Fruit fly (Drosophila melanogaster) whole organism, embryonic: Measurements from ENCODE around the gene RpS5b.

Experiments
- Abd-B ChIP-seq: fragments of 200-800 bp; sonication (Bioruptor generic); optimal IDR thresholded peaks from 2 replicates; lab custom pipeline; 2018; ENCODE audit warnings: missing biosample characterization, mild to moderate bottlenecking, missing genetic modification characterization, moderate library complexity
- Adf1 ChIP-seq: fragments of 200-800 bp; sonication (Bioruptor generic); IDR thresholded peaks from 2 replicates; pipeline ENCODE4 v1.3.6; 2022; ENCODE audit warnings: missing biosample characterization, missing genetic modification characterization
- CG10431 ChIP-seq: fragments of 200-800 bp; sonication (Bioruptor generic); optimal IDR thresholded peaks from 3 replicates; lab custom pipeline; 2018; ENCODE audit warnings: missing biosample characterization, mild to moderate bottlenecking, missing genetic modification characterization
- CG10462 ChIP-seq: fragments of 200-800 bp; sonication (Bioruptor generic); optimal IDR thresholded peaks from 2 replicates; lab custom pipeline; 2016; ENCODE audit warnings: missing biosample characterization, missing genetic modification characterization
- CG11398 ChIP-seq: fragments of 200-800 bp; sonication (Bioruptor generic); optimal IDR thresholded peaks from 2 replicates; lab custom pipeline; 2016; ENCODE audit warnings: missing biosample characterization, missing genetic modification characterization
- CG13123 ChIP-seq: fragments of 200-800 bp; sonication (Bioruptor generic); optimal IDR thresholded peaks from 2 replicates; lab custom pipeline; 2016; ENCODE audit warnings: missing biosample characterization, missing genetic modification characterization
- CG15514 ChIP-seq: fragments of 200-800 bp; sonication (Bioruptor generic); optimal IDR thresholded peaks from 3 replicates; lab custom pipeline; 2017; ENCODE audit warnings: missing biosample characterization, missing genetic modification characterization, mild to moderate bottlenecking, moderate library complexity, missing genetic modification reagents
- CG1647 ChIP-seq: fragments of 200-800 bp; sonication (Bioruptor generic); optimal IDR thresholded peaks from 3 replicates; lab custom pipeline; 2016; ENCODE audit warnings: missing biosample characterization, missing genetic modification characterization
- CG18262 ChIP-seq: fragments of 200-800 bp; optimal IDR thresholded peaks from 3 replicates; lab custom pipeline; 2019; ENCODE audit warnings: missing biosample characterization, mild to moderate bottlenecking, missing genetic modification characterization, moderate library complexity
- CG2120 ChIP-seq: fragments of 200-800 bp; sonication (Bioruptor generic); optimal IDR thresholded peaks from 3 replicates; lab custom pipeline; 2016; ENCODE audit warnings: missing biosample characterization, missing genetic modification characterization
- CG31441 ChIP-seq: fragments of 200-800 bp; sonication (Bioruptor generic); IDR thresholded peaks from 2 replicates; pipeline ENCODE4 v1.3.6; 2022; ENCODE audit warnings: missing biosample characterization, missing genetic modification characterization
- CG32767 ChIP-seq: fragments of 200-800 bp; sonication (Bioruptor generic); IDR thresholded peaks from 2 replicates; pipeline ENCODE4 v1.3.6; 2022; ENCODE audit warnings: missing biosample characterization, missing genetic modification characterization
- CG33557 ChIP-seq: fragments of 200-800 bp; sonication (Bioruptor generic); optimal IDR thresholded peaks from 2 replicates; lab custom pipeline; 2019; ENCODE audit warnings: missing biosample characterization, mild to moderate bottlenecking, missing genetic modification characterization, moderate library complexity
- CG6791 ChIP-seq: fragments of 200-800 bp; sonication (Bioruptor generic); IDR thresholded peaks from 3 replicates; pipeline ENCODE4 v1.3.6; 2022; ENCODE audit warnings: missing biosample characterization, missing genetic modification characterization; ENCODE audit not compliant: partially characterized antibody
- CG7271 ChIP-seq: fragments of 200-800 bp; sonication (Bioruptor generic); optimal IDR thresholded peaks from 2 replicates; lab custom pipeline; 2018; ENCODE audit warnings: missing biosample characterization, mild to moderate bottlenecking, missing genetic modification characterization, moderate library complexity
- CG7928 ChIP-seq: fragments of 200-800 bp; sonication (Bioruptor generic); optimal IDR thresholded peaks from 2 replicates; lab custom pipeline; 2017; ENCODE audit warnings: missing biosample characterization, mild to moderate bottlenecking, missing genetic modification characterization
- CG8388 ChIP-seq: fragments of 200-800 bp; sonication (Bioruptor generic); optimal IDR thresholded peaks from 2 replicates; lab custom pipeline; 2019; ENCODE audit warnings: missing biosample characterization, mild to moderate bottlenecking, missing genetic modification characterization, moderate library complexity
- Dip2 ChIP-seq: fragments of 200-800 bp; sonication (Bioruptor generic); IDR thresholded peaks from 2 replicates; pipeline ENCODE4 v1.3.6; 2022; ENCODE audit warnings: missing biosample characterization, missing genetic modification characterization
- Doc3 ChIP-seq: fragments of 200-800 bp; sonication (Bioruptor generic); IDR thresholded peaks from 3 replicates; pipeline ENCODE4 v1.3.6; 2022; ENCODE audit warnings: missing biosample characterization, missing genetic modification characterization; ENCODE audit not compliant: partially characterized antibody
- Ets97D ChIP-seq: fragments of 200-800 bp; sonication (Bioruptor generic); optimal IDR thresholded peaks from 3 replicates; lab custom pipeline; 2016; ENCODE audit warnings: missing biosample characterization, missing genetic modification characterization
- Hr78 ChIP-seq, 2 experiments: fragments of 200-800 bp in 1 of 2; fragments of >200 bp in 1 of 2; sonication (Bioruptor generic) in 1 of 2; optimal IDR thresholded peaks; 2 replicates each; lab custom pipeline; 2017 to 2019; ENCODE audit warnings: missing biosample characterization in 2 of 2, missing genetic modification characterization in 2 of 2, mild to moderate bottlenecking in 1 of 2, moderate library complexity in 1 of 2
- Jarid2 ChIP-seq: fragments of 200-800 bp; sonication (Bioruptor generic); optimal IDR thresholded peaks from 3 replicates; lab custom pipeline; 2017; ENCODE audit warnings: mild to moderate bottlenecking, missing biosample characterization, missing genetic modification reagents, missing genetic modification characterization
- Med ChIP-seq: fragments of 200-800 bp; sonication (Bioruptor generic); peaks from one replicate; lab custom pipeline; 2016; ENCODE audit warnings: missing biosample characterization, missing genetic modification characterization, mild to moderate bottlenecking, inconsistent platforms, moderate library complexity
- Neu2 ChIP-seq: fragments of 200-800 bp; sonication (Bioruptor generic); optimal IDR thresholded peaks from 3 replicates; lab custom pipeline; 2016; ENCODE audit warnings: missing biosample characterization, missing genetic modification characterization, borderline replicate concordance
- Oaz ChIP-seq: fragments of 200-800 bp; sonication (Bioruptor generic); IDR thresholded peaks from 2 replicates; pipeline ENCODE4 v1.3.6; 2022; ENCODE audit warnings: missing biosample characterization, missing genetic modification characterization
- Oli ChIP-seq: fragments of 200-800 bp; sonication (Bioruptor generic); optimal IDR thresholded peaks from 2 replicates; lab custom pipeline; 2018; ENCODE audit warnings: missing biosample characterization, mild to moderate bottlenecking, missing genetic modification characterization, moderate library complexity
- Ssrp ChIP-seq: fragments of 200-800 bp; sonication (Bioruptor generic); optimal IDR thresholded peaks from 2 replicates; lab custom pipeline; 2018; ENCODE audit warnings: missing biosample characterization, mild to moderate bottlenecking, missing genetic modification characterization, moderate library complexity
- TFAM ChIP-seq: fragments of 200-800 bp; sonication (Bioruptor generic); optimal IDR thresholded peaks from 2 replicates; lab custom pipeline; 2017; ENCODE audit warnings: missing biosample characterization, missing genetic modification characterization, inconsistent platforms
- Usf ChIP-seq: fragments of 200-800 bp; sonication (Bioruptor generic); optimal IDR thresholded peaks from 2 replicates; lab custom pipeline; 2017; ENCODE audit warnings: missing genotype, missing biosample characterization, missing genetic modification characterization
- amos ChIP-seq: fragments of 200-800 bp; sonication (Bioruptor generic); IDR thresholded peaks from 2 replicates; pipeline ENCODE4 v1.3.6; 2022; ENCODE audit warnings: missing biosample characterization, missing genetic modification characterization; ENCODE audit not compliant: partially characterized antibody
- cato ChIP-seq: fragments of 200-800 bp; sonication (Bioruptor generic); optimal IDR thresholded peaks from 2 replicates; lab custom pipeline; 2016; ENCODE audit warnings: missing biosample characterization, missing genetic modification characterization, borderline replicate concordance
- ci ChIP-seq: fragments of 200-800 bp; sonication (Bioruptor generic); IDR thresholded peaks from 3 replicates; pipeline ENCODE4 v1.3.6; 2022; ENCODE audit warnings: missing biosample characterization, missing genetic modification characterization
- exex ChIP-seq: fragments of 200-800 bp; sonication (Bioruptor generic); optimal IDR thresholded peaks from 4 replicates; lab custom pipeline; 2018; ENCODE audit warnings: missing biosample characterization, mild to moderate bottlenecking, missing genetic modification characterization, moderate library complexity
- fd3F ChIP-seq: fragments of 200-800 bp; sonication (Bioruptor generic); optimal IDR thresholded peaks from 2 replicates; lab custom pipeline; 2018; ENCODE audit warnings: missing biosample characterization, mild to moderate bottlenecking, missing genetic modification characterization, moderate library complexity
- fu2 ChIP-seq: fragments of 200-800 bp; sonication (Bioruptor generic); optimal IDR thresholded peaks from 2 replicates; lab custom pipeline; 2016; ENCODE audit warnings: missing biosample characterization, missing genetic modification characterization
- gce ChIP-seq: fragments of 200-800 bp; sonication (Bioruptor generic); IDR thresholded peaks from 3 replicates; pipeline ENCODE4 v1.3.6; 2022; ENCODE audit warnings: missing biosample characterization, missing genetic modification characterization
- gt ChIP-seq: fragments of 200-800 bp; sonication (Bioruptor generic); IDR thresholded peaks from 2 replicates; pipeline ENCODE4 v1.3.6; 2022; ENCODE audit warnings: missing biosample characterization, missing genetic modification characterization
- knrl ChIP-seq: fragments of 200-800 bp; sonication (Bioruptor generic); IDR thresholded peaks from 3 replicates; pipeline ENCODE4 v1.3.6; 2022; ENCODE audit warnings: missing biosample characterization, missing genetic modification characterization; ENCODE audit not compliant: partially characterized antibody
- salm ChIP-seq: fragments of 200-800 bp; sonication (Bioruptor generic); optimal IDR thresholded peaks from 2 replicates; lab custom pipeline; 2018; ENCODE audit warnings: missing biosample characterization, mild to moderate bottlenecking, missing genetic modification characterization
- tll ChIP-seq, 2 experiments: fragments of 200-800 bp in 1 of 2; fragments of >200 bp in 1 of 2; sonication (Bioruptor generic) in 1 of 2; optimal IDR thresholded peaks; 2 replicates each; lab custom pipeline; 2017 to 2019; ENCODE audit warnings: missing biosample characterization in 2 of 2, missing genetic modification characterization in 2 of 2, mild to moderate bottlenecking in 1 of 2, moderate library complexity in 1 of 2

The RpS5b gene

DNA sequence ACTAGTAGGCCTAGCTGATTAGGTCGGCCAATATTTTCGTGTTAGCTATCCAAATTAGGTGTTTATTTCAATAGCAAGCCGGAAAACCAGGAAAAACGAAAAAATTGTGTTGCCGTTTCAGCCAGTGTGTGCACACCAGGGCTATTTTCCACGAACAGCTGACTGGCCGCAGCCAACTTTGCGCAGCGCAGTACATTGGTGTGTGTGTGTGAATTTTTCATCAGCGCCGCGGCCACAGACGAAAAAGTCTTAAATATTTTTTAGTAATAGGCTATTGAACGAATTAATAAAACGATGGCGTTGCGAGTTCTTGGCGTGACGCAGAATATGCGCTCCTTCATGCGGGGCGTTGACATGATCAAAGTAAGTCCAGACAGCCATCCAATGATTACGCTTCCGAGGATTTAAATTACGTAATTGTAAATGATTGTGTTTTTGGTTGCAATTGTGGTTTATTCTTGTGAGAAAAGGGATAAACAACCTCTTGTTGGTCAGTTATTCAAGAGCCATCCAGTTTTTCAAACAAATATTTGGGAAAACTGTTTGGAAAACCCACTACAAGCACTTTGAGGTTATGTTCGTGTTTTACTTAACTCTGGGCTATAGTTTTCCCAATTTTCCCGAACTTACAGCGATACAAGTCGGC is 11.2 kb downstream of the RpS5b start, which contains the start of the genes CycC and UQCR-C1 (continued):
- no peak for TF ChIP-seq Neu2
- TF ChIP-seq amos (GFP tag; lab: Robert Waterston, UW) = peak; percentile 19; the same call in 1 of the 2 replicates
- TF ChIP-seq CG31441 = no peak
- no peak for TF ChIP-seq Usf (GFP tag; lab: Kevin White, UChicago)
- no peak for TF ChIP-seq ci
- TF ChIP-seq knrl (GFP tag; lab: Robert Waterston, UW) = no peak
- no peak for TF ChIP-seq Ssrp (tag; lab: Kevin White, UChicago)
- no peak for TF ChIP-seq CG7928
- no peak for TF ChIP-seq Dip2 (GFP tag; lab: Robert Waterston, UW)
- TF ChIP-seq exex (tag; lab: Kevin White, UChicago) = no peak
- no peak for TF ChIP-seq Hr78 (GFP tag; optimal IDR thresholded peaks at IDR 0.05; lab: Kevin White, UChicago)
- TF ChIP-seq Oli (tag; lab: Kevin White, UChicago) = no peak
- TF ChIP-seq fd3F = no peak
- TF ChIP-seq CG10431 (GFP tag; lab: Kevin White, UChicago) = no peak
- TF ChIP-seq CG8388 (GFP tag; lab: Kevin White, UChicago) = no peak
- peak; percentile 46 for TF ChIP-seq CG15514 (GFP tag; lab: Kevin White, UChicago)
- peak; percentile 4 for TF ChIP-seq CG7271
- no peak for TF ChIP-seq CG32767 (GFP tag; lab: Robert Waterston, UW)
- TF ChIP-seq CG2120 = no peak
- TF ChIP-seq gt (GFP tag; lab: Robert Waterston, UW) = no peak
- no peak for TF ChIP-seq fu2 (GFP tag; lab: Kevin White, UChicago)
- TF ChIP-seq Abd-B (GFP tag; lab: Kevin White, UChicago) = no peak
- no peak for TF ChIP-seq CG13123 (GFP tag; lab: Kevin White, UChicago)
- peak; percentile 69 for TF ChIP-seq Med (GFP tag; lab: Kevin White, UChicago)
- no peak for TF ChIP-seq cato (GFP tag; lab: Kevin White, UChicago)
- TF ChIP-seq salm = no peak
- TF ChIP-seq CG10462 (GFP tag; lab: Kevin White, UChicago) = no peak
- no peak for TF ChIP-seq gce (GFP tag; lab: Robert Waterston, UW)
- TF ChIP-seq CG11398 = no peak
- TF ChIP-seq Jarid2 = no peak
- TF ChIP-seq Ets97D (GFP tag; lab: Kevin White, UChicago) = peak; percentile 33
- no peak for TF ChIP-seq Doc3 (GFP tag; lab: Robert Waterston, UW)
- no peak for TF ChIP-seq CG6791
- TF ChIP-seq CG18262 (tag; lab: Kevin White, UChicago) = no peak
- no peak for TF ChIP-seq tll (GFP tag; optimal IDR thresholded peaks at IDR 0.05; lab: Kevin White, UChicago)
- TF ChIP-seq TFAM (GFP tag; lab: Kevin White, UChicago) = no peak
- no peak for TF ChIP-seq CG33557
- no peak for TF ChIP-seq Oaz (GFP tag; lab: Robert Waterston, UW)
- TF ChIP-seq Adf1 (GFP tag; lab: Robert Waterston, UW) = peak; percentile 43
- TF ChIP-seq CG1647 (GFP tag; lab: Kevin White, UChicago) = no peak
